Worm (Caenorhabditis elegans): ENCODE results near the gene F58B4.6.
A peak's percentile ranks its signal among the peaks of the same experiment; 100 is the strongest.

F58B4.6 gene

ce11 chrV:10929511-10929910 is 4.7 kb downstream of the F58B4.6 start, which contains the start of gene F58B4.3:
Gene F58B4.3, plus strand, starts transcription at chrV:10929811.
- TF ChIP-seq lsy-12 (tag; optimal IDR thresholded peaks at IDR 0.05): no peak
- no peak for TF ChIP-seq jun-1 (tag; optimal IDR thresholded peaks at IDR 0.05)
- TF ChIP-seq nhr-237 (tag; optimal IDR thresholded peaks at IDR 0.05): no peak
- no peak for TF ChIP-seq ceh-16 (tag; optimal IDR thresholded peaks at IDR 0.05)

ce11 chrV:10931189-10931588 is 6.4 kb downstream of the F58B4.6 start, which contains the start of gene scvp-1:
Gene scvp-1, minus strand, starts transcription at chrV:10931289.
- TF ChIP-seq elt-2 (tag; optimal IDR thresholded peaks at IDR 0.05) (no peak), fkh-10 (GFP tag; optimal IDR thresholded peaks at IDR 0.05) (no peak), mdl-1 (tag; optimal IDR thresholded peaks at IDR 0.05) (no peak), jun-1 (tag; optimal IDR thresholded peaks at IDR 0.05) (no peak), ceh-82 (tag; optimal IDR thresholded peaks at IDR 0.05) (no peak), ztf-11 (tag; optimal IDR thresholded peaks at IDR 0.05) (no peak), lin-15B (tag; optimal IDR thresholded peaks at IDR 0.05) (no peak)

- TF ChIP-seq elt-2 (tag; optimal IDR thresholded peaks at IDR 0.05) (peak; percentile 94), skn-1 (tag; optimal IDR thresholded peaks at IDR 0.05) (no peak), pqm-1 (tag; optimal IDR thresholded peaks at IDR 0.05) (peak; percentile 29), fkh-2 (tag; optimal IDR thresholded peaks at IDR 0.05) (no peak)
Measured at ce11 chrV:10932411-10932810, 7.6 kb downstream of the F58B4.6 start, which contains the start of gene F58B4.5. Gene F58B4.5, plus strand, starts transcription at chrV:10932693.

- no peak for TF ChIP-seq nhr-28 (tag; optimal IDR thresholded peaks at IDR 0.05)
- TF ChIP-seq ceh-9 (tag; optimal IDR thresholded peaks at IDR 0.05): no peak
- TF ChIP-seq snpc-4 (tag; optimal IDR thresholded peaks at IDR 0.05): no peak
- peak; percentile 91 for TF ChIP-seq elt-2 (tag; optimal IDR thresholded peaks at IDR 0.05)
- no peak for TF ChIP-seq fos-1 (tag; optimal IDR thresholded peaks at IDR 0.05)
- TF ChIP-seq zag-1 (tag; optimal IDR thresholded peaks at IDR 0.05): no peak
- peak; percentile 86 for TF ChIP-seq pqm-1 (tag; optimal IDR thresholded peaks at IDR 0.05)
- TF ChIP-seq nhr-67 (tag; optimal IDR thresholded peaks at IDR 0.05): no peak
- TF ChIP-seq sea-2 (GFP tag; optimal IDR thresholded peaks at IDR 0.05): no peak
Measured at ce11 chrV:10936681-10937080, 11.8 kb downstream of the F58B4.6 start, which contains the start of gene F17C11.12. Gene F17C11.12, minus strand, starts transcription at chrV:10936920.

- TF ChIP-seq elt-1 (tag; optimal IDR thresholded peaks at IDR 0.05) (no peak), ama-1 (optimal IDR thresholded peaks at IDR 0.05) (no peak), hmg-11 (tag; optimal IDR thresholded peaks at IDR 0.05) (no peak), aly-2 (tag; optimal IDR thresholded peaks at IDR 0.05) (no peak), nhr-237 (tag; optimal IDR thresholded peaks at IDR 0.05) (no peak), fkh-2 (tag; optimal IDR thresholded peaks at IDR 0.05) (no peak), sea-2 (GFP tag; optimal IDR thresholded peaks at IDR 0.05) (no peak), zag-1 (tag; optimal IDR thresholded peaks at IDR 0.05) (no peak), nfya-1 (tag; optimal IDR thresholded peaks at IDR 0.05; ENCODE audit: insufficient read depth) (no peak), nhr-11 (tag; optimal IDR thresholded peaks at IDR 0.05) (peak; percentile 37), mdl-1 (tag; optimal IDR thresholded peaks at IDR 0.05) (no peak), nhr-23 (tag; optimal IDR thresholded peaks at IDR 0.05) (peak; percentile 58), nhr-77 (tag; optimal IDR thresholded peaks at IDR 0.05) (no peak), daf-12 (tag; optimal IDR thresholded peaks at IDR 0.05) (no peak), nhr-28 (tag; optimal IDR thresholded peaks at IDR 0.05) (no peak), egl-5 (tag; optimal IDR thresholded peaks at IDR 0.05) (no peak), ceh-9 (tag; optimal IDR thresholded peaks at IDR 0.05) (no peak), fkh-10 (GFP tag; optimal IDR thresholded peaks at IDR 0.05) (peak; percentile 85), ztf-4 (tag; optimal IDR thresholded peaks at IDR 0.05) (no peak), nhr-76 (tag; optimal IDR thresholded peaks at IDR 0.05) (no peak), ZK546.5 (tag; optimal IDR thresholded peaks at IDR 0.05) (no peak), nhr-12 (tag; optimal IDR thresholded peaks at IDR 0.05) (no peak), ztf-11 (tag; optimal IDR thresholded peaks at IDR 0.05) (no peak), fos-1 (tag; optimal IDR thresholded peaks at IDR 0.05) (no peak), skn-1 (tag; optimal IDR thresholded peaks at IDR 0.05) (no peak), pha-4 (tag; optimal IDR thresholded peaks at IDR 0.05) (no peak), nhr-25 (tag; optimal IDR thresholded peaks at IDR 0.05) (no peak), lsy-12 (tag; optimal IDR thresholded peaks at IDR 0.05) (no peak), R02D3.7 (tag; optimal IDR thresholded peaks at IDR 0.05) (no peak), nhr-43 (tag; optimal IDR thresholded peaks at IDR 0.05; ENCODE audit: poor library complexity, severe bottlenecking) (peak; percentile 42), ceh-82 (tag; optimal IDR thresholded peaks at IDR 0.05) (no peak)
Measured at ce11 chrV:10937294-10937693, 12.5 kb downstream of the F58B4.6 start.
